Fruit fly (Drosophila melanogaster) whole organism, prepupa: Measurements from ENCODE around the gene CG46397.

ENCODE experiments used
- Blimp-1 ChIP-seq: fragments of 200-800 bp; sonication (Bioruptor generic); optimal IDR thresholded peaks from 3 replicates; lab custom pipeline; 2017; ENCODE audit warnings: missing biosample characterization, missing genetic modification characterization, mild to moderate bottlenecking, moderate library complexity, missing genetic modification reagents
- CG10631 ChIP-seq: fragments of 200-800 bp; sonication (Bioruptor generic); optimal IDR thresholded peaks from 2 replicates; lab custom pipeline; 2016; ENCODE audit warnings: missing biosample characterization, missing genetic modification characterization
- CG11294 ChIP-seq: fragments of 200-800 bp; sonication (Bioruptor generic); IDR thresholded peaks from 2 replicates; pipeline ENCODE4 v1.3.6; 2022; ENCODE audit warnings: missing biosample characterization, missing genetic modification characterization
- CG11762 ChIP-seq: fragments of 200-800 bp; sonication (Bioruptor generic); optimal IDR thresholded peaks from 3 replicates; lab custom pipeline; 2016; ENCODE audit warnings: missing biosample characterization, missing genetic modification characterization; ENCODE audit not compliant: insufficient read depth
- CG11902 ChIP-seq: fragments of 200-800 bp; sonication (Bioruptor generic); optimal IDR thresholded peaks from 3 replicates; lab custom pipeline; 2016; ENCODE audit warnings: missing biosample characterization, missing genetic modification characterization
- CG15336 ChIP-seq: fragments of 200-800 bp; sonication (Bioruptor generic); IDR thresholded peaks from 2 replicates; pipeline ENCODE4 v1.3.6; 2022; ENCODE audit warnings: missing biosample characterization, missing genetic modification characterization
- CG1621 ChIP-seq: fragments of 200-800 bp; sonication (Bioruptor generic); optimal IDR thresholded peaks from 3 replicates; lab custom pipeline; 2018; ENCODE audit warnings: missing biosample characterization, mild to moderate bottlenecking, missing genetic modification characterization
- CG16779 ChIP-seq: fragments of 200-800 bp; sonication (Bioruptor generic); optimal IDR thresholded peaks from 3 replicates; lab custom pipeline; 2017; ENCODE audit warnings: missing biosample characterization, mild to moderate bottlenecking, missing genetic modification characterization
- CG3032 ChIP-seq: fragments of 200-800 bp; optimal IDR thresholded peaks from 2 replicates; lab custom pipeline; 2019; ENCODE audit warnings: missing biosample characterization, mild to moderate bottlenecking, missing genetic modification characterization, moderate library complexity
- CG32006 ChIP-seq: fragments of 200-800 bp; sonication (Bioruptor generic); optimal IDR thresholded peaks from 3 replicates; lab custom pipeline; 2017; ENCODE audit warnings: missing biosample characterization, mild to moderate bottlenecking, missing genetic modification characterization
- CG34406 ChIP-seq: fragments of 200-800 bp; sonication (Bioruptor generic); optimal IDR thresholded peaks from 3 replicates; lab custom pipeline; 2016; ENCODE audit warnings: missing biosample characterization, missing genetic modification characterization
- CG3919 ChIP-seq: fragments of 200-800 bp; sonication (Bioruptor generic); optimal IDR thresholded peaks from 3 replicates; lab custom pipeline; 2016; ENCODE audit warnings: missing biosample characterization, missing genetic modification characterization
- CG4318 ChIP-seq: fragments of 200-800 bp; sonication (Bioruptor generic); optimal IDR thresholded peaks from 3 replicates; lab custom pipeline; 2017; ENCODE audit warnings: missing biosample characterization, mild to moderate bottlenecking, missing genetic modification characterization
- CG6163 ChIP-seq: fragments of 200-800 bp; sonication (Bioruptor generic); IDR thresholded peaks from 3 replicates; pipeline ENCODE4 v1.3.6; 2022; ENCODE audit warnings: missing biosample characterization, missing genetic modification characterization
- CG6276 ChIP-seq: fragments of 200-800 bp; sonication (Bioruptor generic); optimal IDR thresholded peaks from 2 replicates; lab custom pipeline; 2017; ENCODE audit warnings: missing biosample characterization, mild to moderate bottlenecking, missing genetic modification characterization
- CG6792 ChIP-seq: fragments of 200-800 bp; sonication (Bioruptor generic); optimal IDR thresholded peaks from 3 replicates; lab custom pipeline; 2016; ENCODE audit warnings: missing biosample characterization, missing genetic modification characterization
- CG6854 ChIP-seq: fragments of 200-800 bp; sonication (Bioruptor generic); optimal IDR thresholded peaks from 2 replicates; lab custom pipeline; 2017; ENCODE audit warnings: missing biosample characterization, mild to moderate bottlenecking, missing genetic modification characterization
- CG7368 ChIP-seq: fragments of 200-800 bp; sonication (Bioruptor generic); optimal IDR thresholded peaks from 3 replicates; lab custom pipeline; 2016; ENCODE audit warnings: missing biosample characterization, missing genetic modification characterization
- CG8119 ChIP-seq: fragments of 200-800 bp; sonication (Bioruptor generic); IDR thresholded peaks from 3 replicates; pipeline ENCODE4 v1.3.6; 2022; ENCODE audit warnings: missing biosample characterization, missing genetic modification characterization
- CG8319 ChIP-seq: fragments of 200-800 bp; sonication (Bioruptor generic); optimal IDR thresholded peaks from 3 replicates; lab custom pipeline; 2016; ENCODE audit warnings: missing biosample characterization, missing genetic modification characterization
- CG9139 ChIP-seq: fragments of 200-800 bp; sonication (Bioruptor generic); optimal IDR thresholded peaks from 3 replicates; lab custom pipeline; 2017; ENCODE audit warnings: missing biosample characterization, mild to moderate bottlenecking, missing genetic modification characterization
- Eip75B ChIP-seq: fragments of 200-800 bp; sonication (Bioruptor generic); optimal IDR thresholded peaks from 3 replicates; lab custom pipeline; 2016; ENCODE audit warnings: missing biosample characterization, missing genetic modification characterization
- Eip78C ChIP-seq: fragments of 200-800 bp; sonication (Bioruptor generic); peaks from one replicate; lab custom pipeline; 2016; ENCODE audit warnings: missing biosample characterization, missing genetic modification characterization
- Eip93F ChIP-seq: fragments of 200-800 bp; sonication (Bioruptor generic); optimal IDR thresholded peaks from 2 replicates; lab custom pipeline; 2016; ENCODE audit warnings: missing biosample characterization, mild to moderate bottlenecking, missing genetic modification characterization
- Ets21C ChIP-seq: fragments of 200-800 bp; sonication (Bioruptor generic); optimal IDR thresholded peaks from 3 replicates; lab custom pipeline; 2016; ENCODE audit warnings: missing biosample characterization, missing genetic modification characterization
- Ets96B ChIP-seq: fragments of 200-800 bp; optimal IDR thresholded peaks from 2 replicates; lab custom pipeline; 2019; ENCODE audit warnings: missing biosample characterization, mild to moderate bottlenecking, missing genetic modification characterization, moderate library complexity
- Gug ChIP-seq: fragments of 200-800 bp; sonication (Bioruptor generic); IDR thresholded peaks from 2 replicates; pipeline ENCODE4 v1.3.6; 2022; ENCODE audit warnings: missing biosample characterization, missing genetic modification characterization
- Hr38 ChIP-seq: sonication (Bioruptor generic); optimal IDR thresholded peaks from 2 replicates; lab custom pipeline; 2016; ENCODE audit warnings: missing biosample characterization, missing genetic modification characterization
- Hr39 ChIP-seq: fragments of 200-800 bp; sonication (Bioruptor generic); optimal IDR thresholded peaks from 2 replicates; lab custom pipeline; 2016; ENCODE audit warnings: missing biosample characterization, missing genetic modification characterization
- Hr4 ChIP-seq: fragments of 200-800 bp; sonication (Bioruptor generic); optimal IDR thresholded peaks from 3 replicates; lab custom pipeline; 2016; ENCODE audit warnings: missing biosample characterization, missing genetic modification characterization
- Lpt ChIP-seq: fragments of 200-800 bp; sonication (Bioruptor generic); optimal IDR thresholded peaks from 3 replicates; lab custom pipeline; 2016; ENCODE audit warnings: missing biosample characterization, missing genetic modification characterization
- Met ChIP-seq: fragments of 200-800 bp; sonication (Bioruptor generic); optimal IDR thresholded peaks from 3 replicates; lab custom pipeline; 2016; ENCODE audit warnings: missing biosample characterization, missing genetic modification characterization
- Smox ChIP-seq: fragments of 200-800 bp; sonication (Bioruptor generic); optimal IDR thresholded peaks from 3 replicates; lab custom pipeline; 2016; ENCODE audit warnings: missing biosample characterization, missing genetic modification characterization
- Sox102F ChIP-seq: fragments of 200-800 bp; sonication (Bioruptor generic); optimal IDR thresholded peaks from 2 replicates; lab custom pipeline; 2016; ENCODE audit warnings: missing biosample characterization, mild to moderate bottlenecking, missing genetic modification characterization
- Sox14 ChIP-seq: fragments of 200-800 bp; sonication (Bioruptor generic); optimal IDR thresholded peaks from 3 replicates; lab custom pipeline; 2016; ENCODE audit warnings: missing biosample characterization, missing genetic modification characterization
- Sox15 ChIP-seq: fragments of 200-800 bp; sonication (Bioruptor generic); optimal IDR thresholded peaks from 3 replicates; lab custom pipeline; 2016; ENCODE audit warnings: missing biosample characterization, missing genetic modification characterization
- achi ChIP-seq: fragments of 200-800 bp; sonication (Bioruptor generic); optimal IDR thresholded peaks from 3 replicates; lab custom pipeline; 2016; ENCODE audit warnings: missing biosample characterization, missing genetic modification characterization
- acj6 ChIP-seq: fragments of 200-800 bp; sonication (Bioruptor generic); optimal IDR thresholded peaks from 3 replicates; lab custom pipeline; 2016; ENCODE audit warnings: missing biosample characterization, missing genetic modification characterization
- cyc ChIP-seq: fragments of 200-800 bp; sonication (Bioruptor generic); optimal IDR thresholded peaks from 3 replicates; lab custom pipeline; 2016; ENCODE audit warnings: missing biosample characterization, missing genetic modification characterization
- dac ChIP-seq: fragments of 200-800 bp; sonication (Bioruptor generic); optimal IDR thresholded peaks from 2 replicates; lab custom pipeline; 2017; ENCODE audit warnings: missing biosample characterization, mild to moderate bottlenecking, missing genetic modification characterization
- dsx ChIP-seq: fragments of 200-800 bp; optimal IDR thresholded peaks from 3 replicates; lab custom pipeline; 2019; ENCODE audit warnings: missing biosample characterization, mild to moderate bottlenecking, missing genetic modification characterization, moderate library complexity; ENCODE audit not compliant: poor library complexity, severe bottlenecking
- eg ChIP-seq: fragments of 200-800 bp; sonication (Bioruptor generic); IDR thresholded peaks from 3 replicates; pipeline ENCODE4 v1.3.6; 2022; ENCODE audit warnings: missing biosample characterization, missing genetic modification characterization
- esn ChIP-seq: fragments of 200-800 bp; sonication (Bioruptor generic); optimal IDR thresholded peaks from 2 replicates; lab custom pipeline; 2016; ENCODE audit warnings: missing biosample characterization, mild to moderate bottlenecking, missing genetic modification characterization, moderate library complexity
- fd59A ChIP-seq: fragments of 200-800 bp; sonication (Bioruptor generic); optimal IDR thresholded peaks from 2 replicates; lab custom pipeline; 2017; ENCODE audit warnings: missing biosample characterization, mild to moderate bottlenecking, missing genetic modification characterization, missing genetic modification reagents
- fd85E ChIP-seq: fragments of 200-800 bp; sonication (Bioruptor generic); optimal IDR thresholded peaks from 3 replicates; lab custom pipeline; 2016; ENCODE audit warnings: missing biosample characterization, missing genetic modification characterization
- fkh ChIP-seq: fragments of 200-800 bp; sonication (Bioruptor generic); optimal IDR thresholded peaks from 3 replicates; lab custom pipeline; 2017; ENCODE audit warnings: missing biosample characterization, mild to moderate bottlenecking, missing genetic modification characterization, moderate library complexity
- net ChIP-seq: fragments of 200-800 bp; sonication (Bioruptor generic); optimal IDR thresholded peaks from 3 replicates; lab custom pipeline; 2016; ENCODE audit warnings: missing biosample characterization, missing genetic modification characterization
- pdm3 ChIP-seq: fragments of 200-800 bp; sonication (Bioruptor generic); optimal IDR thresholded peaks from 3 replicates; lab custom pipeline; 2016; ENCODE audit warnings: missing biosample characterization, missing genetic modification characterization
- salr ChIP-seq, 2 experiments: fragments of 200-800 bp; sonication (Bioruptor generic); optimal IDR thresholded peaks; 3 replicates each; lab custom pipeline; 2016 to 2018; ENCODE audit warnings: missing biosample characterization in 2 of 2, missing genetic modification characterization in 2 of 2, mild to moderate bottlenecking in 1 of 2
- spab ChIP-seq: fragments of 200-800 bp; sonication (Bioruptor generic); optimal IDR thresholded peaks from 2 replicates; lab custom pipeline; 2017; ENCODE audit warnings: missing biosample characterization, mild to moderate bottlenecking, missing genetic modification characterization, missing genetic modification reagents
- ss ChIP-seq, 2 experiments: fragments of 200-800 bp; sonication (Bioruptor generic); optimal IDR thresholded peaks; 2 replicates in 1 of 2; 3 replicates in 1 of 2; lab custom pipeline; 2017 to 2018; ENCODE audit warnings: mild to moderate bottlenecking in 2 of 2, missing biosample characterization in 2 of 2, missing genetic modification characterization in 2 of 2, moderate library complexity in 1 of 2
- topi ChIP-seq: fragments of 200-800 bp; sonication (Bioruptor generic); optimal IDR thresholded peaks from 3 replicates; lab custom pipeline; 2016; ENCODE audit warnings: missing biosample characterization, missing genetic modification characterization
- vri ChIP-seq: fragments of 200-800 bp; sonication (Bioruptor generic); optimal IDR thresholded peaks from 3 replicates; lab custom pipeline; 2016; ENCODE audit warnings: missing biosample characterization, mild to moderate bottlenecking, missing genetic modification characterization

The CG46397 gene

DNA sequence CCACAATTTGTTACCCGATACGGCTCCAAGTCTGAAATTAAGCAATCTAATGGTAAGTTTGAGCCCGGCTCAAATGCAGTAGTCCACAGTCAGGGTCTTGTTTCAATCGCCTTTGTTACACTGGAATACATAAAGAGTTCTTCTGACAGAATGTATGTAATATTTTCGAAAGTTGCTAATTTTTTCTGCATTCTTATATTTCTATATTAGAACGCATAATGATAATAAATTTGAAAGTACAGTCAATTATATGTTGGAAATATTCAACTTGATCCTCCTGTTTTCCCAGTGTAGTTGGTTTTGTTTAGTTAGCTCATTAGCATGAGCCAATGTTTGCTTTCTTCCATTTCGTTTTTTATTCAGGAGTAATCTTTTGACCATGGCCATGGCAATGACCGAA, 23.7 kb upstream of the CG46397 start:
- TF ChIP-seq CG11294 (GFP tag; lab: Robert Waterston, UW) = no peak; the same call in 1 of the 2 replicates
- TF ChIP-seq Smox (GFP tag; lab: Kevin White, UChicago) = no peak
- TF ChIP-seq ss (GFP tag; optimal IDR thresholded peaks at IDR 0.05; lab: Kevin White, UChicago) = no peak
- peak; percentile 61 for TF ChIP-seq eg
- peak in 1 of 2 experiments; percentile 40 for TF ChIP-seq salr (GFP tag; optimal IDR thresholded peaks at IDR 0.05; lab: Kevin White, UChicago)
- TF ChIP-seq CG11902 (GFP tag; lab: Kevin White, UChicago) = no peak
- peak; percentile 22 for TF ChIP-seq Lpt (GFP tag; lab: Kevin White, UChicago)
- no peak for TF ChIP-seq CG1621
- TF ChIP-seq pdm3 (GFP tag; lab: Kevin White, UChicago) = peak; percentile 33
- TF ChIP-seq dsx (GFP tag; lab: Kevin White, UChicago) = no peak
- TF ChIP-seq net (GFP tag; lab: Kevin White, UChicago) = no peak
- no peak for TF ChIP-seq CG8319 (GFP tag; lab: Kevin White, UChicago)
- TF ChIP-seq esn (GFP tag; lab: Kevin White, UChicago) = no peak
- TF ChIP-seq fd85E (GFP tag; lab: Kevin White, UChicago) = no peak
- peak; percentile 3 for TF ChIP-seq CG10631 (GFP tag; lab: Kevin White, UChicago)
- no peak for TF ChIP-seq Gug
- TF ChIP-seq CG9139 (GFP tag; lab: Kevin White, UChicago) = no peak
- no peak for TF ChIP-seq CG6276
- no peak for TF ChIP-seq Ets96B (tag; lab: Kevin White, UChicago)
- TF ChIP-seq Blimp-1 = no peak
- no peak for TF ChIP-seq Eip78C
- TF ChIP-seq CG6792 (GFP tag; lab: Kevin White, UChicago) = no peak
- peak; percentile 74 for TF ChIP-seq Hr4 (GFP tag; lab: Kevin White, UChicago)
- no peak for TF ChIP-seq Hr38 (GFP tag; lab: Kevin White, UChicago)
- peak; percentile 37; the same call in 1 of the 3 replicates for TF ChIP-seq CG6163 (GFP tag; lab: Robert Waterston, UW)
- no peak for TF ChIP-seq Eip75B
- peak; percentile 6 for TF ChIP-seq Hr39 (GFP tag; lab: Kevin White, UChicago)
- no peak for TF ChIP-seq cyc (GFP tag; lab: Kevin White, UChicago)
- peak; percentile 15 for TF ChIP-seq Sox14
- peak; percentile 1 for TF ChIP-seq achi (GFP tag; lab: Kevin White, UChicago)
- TF ChIP-seq CG4318 (GFP tag; lab: Kevin White, UChicago) = peak; percentile 10
- TF ChIP-seq CG6854 (GFP tag; lab: Kevin White, UChicago) = no peak
- no peak for TF ChIP-seq CG11762
- no peak for TF ChIP-seq CG3032 (tag; lab: Kevin White, UChicago)
- TF ChIP-seq CG15336 (GFP tag; lab: Robert Waterston, UW) = peak; percentile 60
- no peak for TF ChIP-seq Sox15 (GFP tag; lab: Kevin White, UChicago)
- peak; percentile 12 for TF ChIP-seq acj6
- TF ChIP-seq CG3919 (GFP tag; lab: Kevin White, UChicago) = no peak
- no peak for TF ChIP-seq CG16779 (tag; lab: Kevin White, UChicago)
- TF ChIP-seq fd59A (GFP tag; lab: Kevin White, UChicago) = no peak
- TF ChIP-seq vri (GFP tag; lab: Kevin White, UChicago) = no peak
- no peak for TF ChIP-seq spab (GFP tag; lab: Kevin White, UChicago)
- TF ChIP-seq CG34406 = no peak
- TF ChIP-seq Met (GFP tag; lab: Kevin White, UChicago) = no peak
- TF ChIP-seq Ets21C = no peak
- TF ChIP-seq Sox102F (GFP tag; lab: Kevin White, UChicago) = no peak
- peak; percentile 1 for TF ChIP-seq dac (GFP tag; lab: Kevin White, UChicago)
- TF ChIP-seq fkh (GFP tag; lab: Kevin White, UChicago) = no peak
- TF ChIP-seq CG8119 = peak; percentile 64; the same call in 2 of the 3 replicates
- no peak for TF ChIP-seq CG7368 (GFP tag; lab: Kevin White, UChicago)
- TF ChIP-seq Eip93F (GFP tag; lab: Kevin White, UChicago) = no peak
- peak; percentile 66 for TF ChIP-seq CG32006
- peak; percentile 9 for TF ChIP-seq topi (GFP tag; lab: Kevin White, UChicago)
